Worm (Caenorhabditis elegans) whole organism, late embryonic: ENCODE data around the gene gtap-2.

Source experiments
- F13H6.1 ChIP-seq: sonication (generic microtip); optimal IDR thresholded peaks from 2 replicates; lab custom pipeline; 2016; ENCODE audit warnings: missing genetic modification characterization, missing compliant biosample characterization
- ceh-34 ChIP-seq: sonication (generic microtip); optimal IDR thresholded peaks from 2 replicates; lab custom pipeline; 2016; ENCODE audit warnings: mild to moderate bottlenecking, missing genetic modification characterization, missing compliant biosample characterization
- elt-2 ChIP-seq: sonication (generic microtip); optimal IDR thresholded peaks from 2 replicates; lab custom pipeline; 2016; ENCODE audit warnings: missing genetic modification reagents, missing genetic modification characterization, missing compliant biosample characterization
- fax-1 ChIP-seq: sonication (generic microtip); optimal IDR thresholded peaks from 2 replicates; lab custom pipeline; 2016; ENCODE audit warnings: missing genotype, missing genetic modification characterization, missing compliant biosample characterization
- gmeb-2 ChIP-seq: sonication (generic microtip); optimal IDR thresholded peaks from 2 replicates; lab custom pipeline; 2016; ENCODE audit warnings: missing genetic modification characterization, inconsistent platforms, missing compliant biosample characterization
- nfya-1 ChIP-seq: sonication (generic microtip); optimal IDR thresholded peaks from 2 replicates; lab custom pipeline; 2017; ENCODE audit warnings: missing genetic modification characterization, mild to moderate bottlenecking, missing compliant biosample characterization, antibody characterized with exemption, moderate library complexity
- odd-2 ChIP-seq: sonication (generic microtip); optimal IDR thresholded peaks from 2 replicates; lab custom pipeline; 2017; ENCODE audit warnings: antibody characterized with exemption, mild to moderate bottlenecking, missing genetic modification characterization, missing compliant biosample characterization
- ref-2 ChIP-seq: sonication (generic microtip); optimal IDR thresholded peaks from 2 replicates; lab custom pipeline; 2016; ENCODE audit warnings: missing genetic modification characterization, missing compliant biosample characterization
- sox-4 ChIP-seq: sonication (generic microtip); optimal IDR thresholded peaks from 2 replicates; lab custom pipeline; 2017; ENCODE audit warnings: mild to moderate bottlenecking, missing genetic modification characterization, inconsistent platforms, missing compliant biosample characterization
- syd-9 ChIP-seq: sonication (generic microtip); optimal IDR thresholded peaks from 2 replicates; lab custom pipeline; 2016; ENCODE audit warnings: mild to moderate bottlenecking, missing genetic modification characterization, moderate library complexity, missing compliant biosample characterization

DNA sequence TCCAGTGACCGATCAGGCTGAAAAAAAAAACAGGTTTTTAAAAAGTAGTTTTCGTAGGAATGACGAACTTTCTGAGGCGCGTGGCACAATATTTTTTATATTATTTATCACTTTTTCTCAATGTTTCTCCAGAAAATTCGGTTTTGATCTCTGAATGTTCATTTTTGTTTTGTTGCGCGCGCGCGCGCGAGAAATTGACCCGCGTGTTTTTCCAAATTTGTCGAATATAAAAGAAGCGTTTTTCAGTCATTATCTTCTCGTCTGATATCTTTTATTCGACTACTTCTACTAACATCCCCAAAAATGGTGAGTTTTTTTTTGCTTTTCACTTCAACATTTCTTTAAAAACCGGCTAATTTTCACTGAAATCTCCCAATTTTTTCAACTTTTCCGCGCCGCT lies 49.5 kb upstream of the gtap-2 start, which contains the start of gene rmd-1:
- TF ChIP-seq syd-9 (no peak), ceh-34 (no peak), nfya-1 (tag; lab: Kevin White, UChicago) (no peak), odd-2 (tag; lab: Kevin White, UChicago) (no peak), gmeb-2 (tag; lab: Kevin White, UChicago) (no peak), fax-1 (tag; lab: Kevin White, UChicago) (no peak), ref-2 (no peak), F13H6.1 (tag; lab: Kevin White, UChicago) (no peak), sox-4 (tag; lab: Kevin White, UChicago) (no peak), elt-2 (tag; lab: Kevin White, UChicago) (no peak)
